Worm (Caenorhabditis elegans): ENCODE data around the gene alfa-1.

alfa-1 gene

ce11 chrII:7616141-7616540 is 46.2 kb downstream of the alfa-1 start, which contains the start of gene cdc-42:
cdc-42 (plus strand) TSS chrII:7616452.
- TF ChIP-seq zfp-3 (GFP tag; conservative IDR thresholded peaks at IDR 0.05): no peak
- no peak for TF ChIP-seq attf-4 (tag; optimal IDR thresholded peaks at IDR 0.05)
- peak in 1 of 2 experiments; percentile 6 for TF ChIP-seq lsy-2 (tag; optimal IDR thresholded peaks at IDR 0.05)
- TF ChIP-seq lin-13 (GFP tag; optimal IDR thresholded peaks at IDR 0.05): no peak
- no peak for TF ChIP-seq snpc-1.2 (GFP tag; IDR thresholded peaks at IDR 0.05)
- no peak for TF ChIP-seq lir-3 (tag; optimal IDR thresholded peaks at IDR 0.05)

- no peak for TF ChIP-seq nhr-76 (tag; optimal IDR thresholded peaks at IDR 0.05)
- no peak for TF ChIP-seq aly-2 (tag; optimal IDR thresholded peaks at IDR 0.05)
- no peak for TF ChIP-seq nhr-111 (GFP tag; optimal IDR thresholded peaks at IDR 0.05)
- TF ChIP-seq Y5F2A.4 (GFP tag; optimal IDR thresholded peaks at IDR 0.05): no peak
- no peak for TF ChIP-seq D1046.2 (GFP tag; IDR thresholded peaks at IDR 0.05)
- no peak for TF ChIP-seq nhr-41 (GFP tag; IDR thresholded peaks at IDR 0.05)
- no peak for TF ChIP-seq daf-16 (GFP tag; optimal IDR thresholded peaks at IDR 0.05)
- TF ChIP-seq daf-16 (tag; optimal IDR thresholded peaks at IDR 0.05): peak; percentile 19
- TF ChIP-seq unc-130 (GFP tag; optimal IDR thresholded peaks at IDR 0.05): no peak
- peak; percentile 12 for TF ChIP-seq hlh-11 (tag; optimal IDR thresholded peaks at IDR 0.05)
- TF ChIP-seq nhr-10 (tag; optimal IDR thresholded peaks at IDR 0.05): no peak
- TF ChIP-seq hmg-1.1 (GFP tag; IDR thresholded peaks at IDR 0.05): peak; percentile 47; the same call in 1 of the 2 replicates
- no peak for TF ChIP-seq mxl-2 (GFP tag; conservative IDR thresholded peaks at IDR 0.05)
- TF ChIP-seq nhr-28 (tag; optimal IDR thresholded peaks at IDR 0.05): no peak
- no peak for TF ChIP-seq ceh-44 (GFP tag; IDR thresholded peaks at IDR 0.05)
- no peak for TF ChIP-seq lin-15B (tag; optimal IDR thresholded peaks at IDR 0.05)
- no peak for TF ChIP-seq F26F4.8 (GFP tag; conservative IDR thresholded peaks at IDR 0.05)
- no peak for TF ChIP-seq spr-3 (GFP tag; optimal IDR thresholded peaks at IDR 0.05)
- no peak for TF ChIP-seq zag-1 (tag; optimal IDR thresholded peaks at IDR 0.05)
- TF ChIP-seq mep-1 (tag; optimal IDR thresholded peaks at IDR 0.05): peak; percentile 44
- no peak for TF ChIP-seq ctbp-1 (GFP tag; IDR thresholded peaks at IDR 0.05)
- TF ChIP-seq tag-97 (GFP tag; IDR thresholded peaks at IDR 0.05): no peak
- TF ChIP-seq attf-4 (tag; optimal IDR thresholded peaks at IDR 0.05): no peak
- TF ChIP-seq nhr-42 (GFP tag; IDR thresholded peaks at IDR 0.05): no peak
- TF ChIP-seq lin-38 (GFP tag; IDR thresholded peaks at IDR 0.05): peak; percentile 35; the same call in 1 of the 2 replicates
- peak in 1 of 2 experiments; percentile 35 for TF ChIP-seq lsy-2 (tag; optimal IDR thresholded peaks at IDR 0.05)
- TF ChIP-seq lin-39 (tag; optimal IDR thresholded peaks at IDR 0.05): no peak
- no peak for TF ChIP-seq F37D6.2 (tag; optimal IDR thresholded peaks at IDR 0.05)
- TF ChIP-seq mes-2 (tag; optimal IDR thresholded peaks at IDR 0.05; ENCODE audit: poor library complexity, severe bottlenecking): peak; percentile 70
- TF ChIP-seq dve-1 (tag; optimal IDR thresholded peaks at IDR 0.05; ENCODE audit: insufficient read depth): peak; percentile 46
- TF ChIP-seq mxl-3 (GFP tag; optimal IDR thresholded peaks at IDR 0.05): no peak
- TF ChIP-seq mdl-1 (tag; optimal IDR thresholded peaks at IDR 0.05): no peak
- TF ChIP-seq snpc-4 (tag; optimal IDR thresholded peaks at IDR 0.05): no peak
- TF ChIP-seq Y105C5A.15 (GFP tag; IDR thresholded peaks at IDR 0.05): no peak
- TF ChIP-seq dpl-1 (GFP tag; optimal IDR thresholded peaks at IDR 0.05): no peak
- no peak for TF ChIP-seq madf-5 (GFP tag; IDR thresholded peaks at IDR 0.05)
- TF ChIP-seq ztf-11 (tag; optimal IDR thresholded peaks at IDR 0.05): no peak
- no peak for TF ChIP-seq duxl-1 (tag; optimal IDR thresholded peaks at IDR 0.05; ENCODE audit: poor library complexity)
- TF ChIP-seq nhr-48 (tag; optimal IDR thresholded peaks at IDR 0.05): no peak
- no peak for TF ChIP-seq egl-43 (GFP tag; IDR thresholded peaks at IDR 0.05)
- no peak for TF ChIP-seq snpc-1.2 (GFP tag; IDR thresholded peaks at IDR 0.05)
- TF ChIP-seq hif-1 (tag; optimal IDR thresholded peaks at IDR 0.05): no peak
- no peak for TF ChIP-seq pqm-1 (tag; optimal IDR thresholded peaks at IDR 0.05)
- peak; percentile 62 for TF ChIP-seq ama-1 (optimal IDR thresholded peaks at IDR 0.05)
- TF ChIP-seq fos-1 (tag; optimal IDR thresholded peaks at IDR 0.05): no peak
- TF ChIP-seq dmd-8 (GFP tag; IDR thresholded peaks at IDR 0.05): no peak
- TF ChIP-seq daf-8 (GFP tag; IDR thresholded peaks at IDR 0.05): no peak
These were observed 46.9 kb downstream of the alfa-1 start for ce11 chrII:7615318-7615891.

Measured in whole organism, L4 larva.